Worm (Caenorhabditis elegans) whole organism, young adult: ENCODE measurements around the gene panl-3.

ENCODE experiments used
- B0035.1 ChIP-seq: sonication (generic microtip); optimal IDR thresholded peaks from 2 replicates; lab custom pipeline; 2016; ENCODE audit warnings: missing genetic modification characterization, mild to moderate bottlenecking, missing compliant biosample characterization, missing genotype, missing genetic modification reagents
- B0261.1 ChIP-seq: sonication (generic microtip); optimal IDR thresholded peaks from 2 replicates; lab custom pipeline; 2016; ENCODE audit warnings: mild to moderate bottlenecking, missing genetic modification characterization, moderate library complexity, missing compliant biosample characterization
- B0336.3 ChIP-seq: fragments of 200-800 bp; sonication (Bioruptor generic); IDR thresholded peaks from 2 replicates; pipeline ENCODE4 v1.3.6; 2022; ENCODE audit warnings: missing genetic modification characterization, missing compliant biosample characterization
- F22D6.2 ChIP-seq: sonication (generic microtip); optimal IDR thresholded peaks from 2 replicates; lab custom pipeline; 2016; ENCODE audit warnings: mild to moderate bottlenecking, missing genetic modification characterization, missing compliant biosample characterization
- F33H1.4 ChIP-seq: fragments of 200-800 bp; sonication (Bioruptor generic); IDR thresholded peaks from 2 replicates; pipeline ENCODE4 v1.3.6; 2022; ENCODE audit warnings: missing genetic modification reagents, missing genetic modification characterization, missing compliant biosample characterization
- F57A8.1 ChIP-seq: fragments of 200-800 bp; sonication (Bioruptor generic); optimal IDR thresholded peaks from 2 replicates; lab custom pipeline; 2018; ENCODE audit warnings: mild to moderate bottlenecking, missing genetic modification characterization, moderate library complexity, missing compliant biosample characterization
- K11D2.4 ChIP-seq: fragments of 200-800 bp; sonication (Bioruptor generic); IDR thresholded peaks from 2 replicates; pipeline ENCODE4 v1.3.6; 2022; ENCODE audit warnings: missing genetic modification reagents, missing genetic modification characterization, missing compliant biosample characterization
- K12H6.12 ChIP-seq: fragments of 200-800 bp; sonication (Bioruptor generic); optimal IDR thresholded peaks from 2 replicates; lab custom pipeline; 2018; ENCODE audit warnings: mild to moderate bottlenecking, missing genetic modification characterization, missing compliant biosample characterization
- akir-1 ChIP-seq: fragments of 200-800 bp; sonication (Bioruptor generic); optimal IDR thresholded peaks from 2 replicates; lab custom pipeline; 2018; ENCODE audit warnings: mild to moderate bottlenecking, missing genetic modification characterization, moderate library complexity, missing compliant biosample characterization
- atf-7 ChIP-seq: sonication (generic microtip); optimal IDR thresholded peaks from 2 replicates; lab custom pipeline; 2017; ENCODE audit warnings: mild to moderate bottlenecking, missing genetic modification characterization, missing compliant biosample characterization
- attf-5 ChIP-seq: fragments of 200-800 bp; sonication (Bioruptor generic); optimal IDR thresholded peaks from 2 replicates; lab custom pipeline; 2018; ENCODE audit warnings: mild to moderate bottlenecking, missing genetic modification characterization, missing compliant biosample characterization
- attf-6 ChIP-seq: fragments of 200-800 bp; sonication (Bioruptor generic); IDR thresholded peaks from 2 replicates; pipeline ENCODE4 v1.3.6; 2022; ENCODE audit warnings: missing genetic modification reagents, missing genetic modification characterization, missing compliant biosample characterization
- bed-2 ChIP-seq: fragments of 200-800 bp; sonication (Bioruptor generic); IDR thresholded peaks from 2 replicates; pipeline ENCODE4 v1.3.6; 2022; ENCODE audit warnings: missing genetic modification reagents, missing genetic modification characterization, missing compliant biosample characterization
- ccch-3 ChIP-seq: fragments of 200-800 bp; sonication (Bioruptor generic); optimal IDR thresholded peaks from 2 replicates; lab custom pipeline; 2018; ENCODE audit warnings: mild to moderate bottlenecking, missing genetic modification characterization, missing compliant biosample characterization
- cebp-2 ChIP-seq: fragments of 200-800 bp; sonication (Bioruptor generic); IDR thresholded peaks from 2 replicates; pipeline ENCODE4 v1.3.6; 2022; ENCODE audit warnings: missing genetic modification characterization, missing compliant biosample characterization
- ceh-100 ChIP-seq: fragments of 200-800 bp; sonication (Bioruptor generic); IDR thresholded peaks from 2 replicates; pipeline ENCODE4 v1.3.6; 2022; ENCODE audit warnings: missing genetic modification reagents, missing genetic modification characterization, missing compliant biosample characterization
- ceh-27 ChIP-seq: fragments of 200-800 bp; sonication (Bioruptor generic); optimal IDR thresholded peaks from 2 replicates; lab custom pipeline; 2018; ENCODE audit warnings: mild to moderate bottlenecking, missing genetic modification characterization, moderate library complexity, missing compliant biosample characterization
- chd-7 ChIP-seq: sonication (generic microtip); optimal IDR thresholded peaks from 2 replicates; lab custom pipeline; 2016; ENCODE audit warnings: mild to moderate bottlenecking, missing genetic modification characterization, moderate library complexity, missing compliant biosample characterization
- efl-1 ChIP-seq: fragments of 150-350 bp; optimal IDR thresholded peaks from 2 replicates; lab custom pipeline; 2014; ENCODE audit warnings: missing biosample characterization, missing genetic modification reagents, missing genetic modification characterization
- egrh-3 ChIP-seq: fragments of 200-800 bp; sonication (Bioruptor generic); IDR thresholded peaks from 2 replicates; pipeline ENCODE4 v1.3.6; 2022; ENCODE audit warnings: missing genetic modification reagents, missing genetic modification characterization, missing compliant biosample characterization
- gei-17 ChIP-seq: fragments of 200-800 bp; sonication (Bioruptor generic); optimal IDR thresholded peaks from 2 replicates; lab custom pipeline; 2018; ENCODE audit warnings: mild to moderate bottlenecking, missing genetic modification characterization, missing compliant biosample characterization
- hmg-20 ChIP-seq: fragments of 200-800 bp; sonication (Bioruptor generic); IDR thresholded peaks from 2 replicates; pipeline ENCODE4 v1.3.6; 2022; ENCODE audit warnings: missing genetic modification reagents, missing genetic modification characterization, missing compliant biosample characterization
- let-526 ChIP-seq: fragments of 200-800 bp; sonication (Bioruptor generic); IDR thresholded peaks from 2 replicates; pipeline ENCODE4 v1.3.6; 2022; ENCODE audit warnings: missing genetic modification reagents, missing genetic modification characterization, missing compliant biosample characterization
- let-607 ChIP-seq, 2 experiments: fragments of 200-800 bp in 1 of 2; sonication (Bioruptor generic) in 1 of 2; sonication (generic microtip) in 1 of 2; optimal IDR thresholded peaks; 2 replicates each; lab custom pipeline; 2016 to 2018; ENCODE audit warnings: mild to moderate bottlenecking in 2 of 2, missing compliant biosample characterization in 2 of 2, missing genetic modification characterization in 2 of 2, moderate library complexity in 2 of 2, missing genotype in 1 of 2
- lin-35 ChIP-seq, 3 experiments: fragments of 150-350 bp in 2 of 3; sonication (generic microtip) in 1 of 3; optimal IDR thresholded peaks; 2 replicates each; lab custom pipeline; 2014 to 2018; ENCODE audit warnings: missing biosample characterization in 3 of 3, missing genetic modification characterization in 3 of 3, missing genetic modification reagents in 3 of 3
- lin-40 ChIP-seq: sonication (generic microtip); optimal IDR thresholded peaks from 2 replicates; lab custom pipeline; 2016; ENCODE audit warnings: missing genetic modification characterization, mild to moderate bottlenecking, missing compliant biosample characterization, missing genotype, missing genetic modification reagents
- lir-1 ChIP-seq: fragments of 200-800 bp; sonication (Bioruptor generic); conservative IDR thresholded peaks from 2 replicates; pipeline ENCODE4 v1.3.6; 2022; ENCODE audit warnings: missing genetic modification reagents, missing genetic modification characterization, missing compliant biosample characterization
- lsl-1 ChIP-seq: fragments of 200-800 bp; sonication (Bioruptor generic); optimal IDR thresholded peaks from 2 replicates; lab custom pipeline; 2018; ENCODE audit warnings: mild to moderate bottlenecking, missing genetic modification characterization, moderate library complexity, missing compliant biosample characterization
- madf-6 ChIP-seq: fragments of 200-800 bp; sonication (Bioruptor generic); IDR thresholded peaks from 2 replicates; pipeline ENCODE4 v1.3.6; 2022; ENCODE audit warnings: missing genetic modification reagents, missing genetic modification characterization, missing compliant biosample characterization
- madf-8 ChIP-seq: fragments of 200-800 bp; sonication (Bioruptor generic); conservative IDR thresholded peaks from 2 replicates; pipeline ENCODE4 v1.3.6; 2022; ENCODE audit warnings: missing genetic modification reagents, missing genetic modification characterization, missing compliant biosample characterization
- mel-28 ChIP-seq: sonication (generic microtip); optimal IDR thresholded peaks from 2 replicates; lab custom pipeline; 2016; ENCODE audit warnings: borderline replicate concordance, mild to moderate bottlenecking, missing genetic modification characterization, missing compliant biosample characterization
- pbrm-1 ChIP-seq: fragments of 200-800 bp; sonication (Bioruptor generic); IDR thresholded peaks from 2 replicates; pipeline ENCODE4 v1.3.6; 2022; ENCODE audit warnings: missing genetic modification reagents, missing genetic modification characterization, missing compliant biosample characterization
- rec-8 ChIP-seq, 2 experiments: sonication (generic microtip); optimal IDR thresholded peaks; 2 replicates each; lab custom pipeline; 2016; ENCODE audit warnings: mild to moderate bottlenecking in 2 of 2, missing genetic modification characterization in 2 of 2, missing genetic modification reagents in 2 of 2, missing genotype in 2 of 2, missing biosample characterization in 1 of 2, missing compliant biosample characterization in 1 of 2, moderate library complexity in 1 of 2
- sea-2 ChIP-seq: fragments of 200-800 bp; sonication (Bioruptor generic); IDR thresholded peaks from 2 replicates; pipeline ENCODE4 v1.3.6; 2022; ENCODE audit warnings: missing genetic modification characterization, missing compliant biosample characterization
- snpc-1.1 ChIP-seq: sonication (generic microtip); optimal IDR thresholded peaks from 2 replicates; lab custom pipeline; 2017; ENCODE audit warnings: missing genetic modification characterization, mild to moderate bottlenecking, missing compliant biosample characterization, antibody characterized with exemption, moderate library complexity, missing genotype, missing genetic modification reagents; ENCODE audit not compliant: insufficient read depth
- xnd-1 ChIP-seq: sonication (generic microtip); optimal IDR thresholded peaks from 2 replicates; lab custom pipeline; 2016; ENCODE audit warnings: missing genotype, missing genetic modification reagents, missing genetic modification characterization, missing compliant biosample characterization
- zfh-2 ChIP-seq: fragments of 200-800 bp; sonication (Bioruptor generic); conservative IDR thresholded peaks from 2 replicates; pipeline ENCODE4 v1.3.6; 2022; ENCODE audit warnings: missing genetic modification reagents, missing genetic modification characterization, missing compliant biosample characterization
- ztf-28 ChIP-seq: fragments of 200-800 bp; sonication (Bioruptor generic); IDR thresholded peaks from 2 replicates; pipeline ENCODE4 v1.3.6; 2022; ENCODE audit warnings: missing genetic modification reagents, missing genetic modification characterization, missing compliant biosample characterization

panl-3 gene

DNA sequence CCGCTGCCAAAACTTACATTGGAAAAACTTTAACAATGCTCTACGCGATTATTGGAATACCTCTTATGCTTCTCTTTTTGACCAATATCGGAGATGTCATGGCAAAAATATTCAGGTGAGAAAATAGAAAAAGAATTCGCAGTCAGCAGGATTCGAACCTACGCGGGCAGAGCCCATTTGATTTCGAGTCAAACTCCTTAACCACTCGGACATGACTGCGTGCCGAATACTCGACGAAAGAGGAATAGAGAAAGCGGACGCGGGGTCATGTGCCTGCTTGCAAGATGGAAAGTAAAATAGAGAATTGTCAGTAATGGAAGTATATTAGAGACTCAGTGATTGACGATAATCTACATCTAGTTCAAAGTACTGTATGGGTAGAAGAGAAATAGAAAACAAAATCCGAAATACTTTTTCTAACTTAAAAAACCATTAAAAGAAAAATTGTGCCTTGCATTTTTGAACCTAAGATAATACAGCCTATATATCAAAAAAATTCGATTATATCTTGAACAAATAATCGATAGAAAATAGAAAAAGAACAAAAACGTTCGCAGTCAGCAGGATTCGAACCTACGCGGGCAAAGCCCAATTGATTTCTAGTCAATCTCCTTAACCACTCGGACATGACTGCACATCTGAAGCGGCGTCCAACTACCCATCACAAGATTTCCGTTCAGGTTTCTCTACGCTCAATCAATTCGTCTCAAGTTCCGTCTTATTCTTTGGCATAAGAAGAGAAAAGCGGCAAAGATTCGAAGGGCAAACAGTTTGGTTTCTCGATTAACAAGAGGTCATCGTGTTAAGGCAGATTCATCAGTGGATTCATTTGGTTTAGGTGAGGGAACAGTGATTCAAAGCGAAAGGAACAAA lies 42.9 kb downstream of the panl-3 start (continued):
- peak; percentile 36 for TF ChIP-seq atf-7 (tag; lab: Kevin White, UChicago)
- TF ChIP-seq F33H1.4 (GFP tag; lab: Robert Waterston, UW) = peak; percentile 34; the same call in 1 of the 2 replicates
- peak; percentile 74 for TF ChIP-seq chd-7 (tag; lab: Kevin White, UChicago)
- TF ChIP-seq attf-5 (GFP tag; lab: Kevin White, UChicago) = peak; percentile 28
- no peak for TF ChIP-seq F57A8.1 (GFP tag; lab: Kevin White, UChicago)
- TF ChIP-seq pbrm-1 = peak; percentile 54; the same call in 1 of the 2 replicates
- peak; percentile 52; the same call in 1 of the 2 replicates for TF ChIP-seq ceh-100 (GFP tag; lab: Robert Waterston, UW)
- TF ChIP-seq egrh-3 (GFP tag; lab: Robert Waterston, UW) = no peak
- peak; percentile 79 for TF ChIP-seq B0336.3 (GFP tag; lab: Robert Waterston, UW)
- TF ChIP-seq rec-8 (tag; optimal IDR thresholded peaks at IDR 0.05; lab: Kevin White, UChicago) = peak; percentile 61 to 73
- TF ChIP-seq mel-28 (tag; lab: Kevin White, UChicago) = peak; percentile 10
- TF ChIP-seq madf-6 (GFP tag; lab: Robert Waterston, UW) = peak; percentile 62
- TF ChIP-seq B0261.1 (tag; lab: Kevin White, UChicago) = peak; percentile 94

DNA sequence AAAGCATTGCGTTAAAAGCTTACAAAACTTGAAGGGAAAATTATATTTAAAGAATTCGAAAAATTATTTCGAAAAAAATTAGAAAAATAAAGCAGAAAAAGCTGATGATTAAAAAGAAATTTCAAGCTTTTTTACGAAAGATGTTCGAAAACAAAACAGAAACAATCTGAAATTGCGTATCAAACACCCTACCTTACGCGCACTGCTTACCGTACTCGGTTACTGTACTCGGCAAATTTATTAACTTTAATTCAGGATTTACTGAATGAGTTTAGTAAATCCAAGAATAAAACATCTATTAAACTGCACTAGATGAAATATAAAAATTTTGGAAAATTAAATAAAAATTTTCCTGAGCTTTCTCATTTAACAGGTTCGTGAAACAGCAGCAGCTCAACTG lies 43.6 kb downstream of the panl-3 start:
- TF ChIP-seq xnd-1 (tag; lab: Kevin White, UChicago) (no peak), lsl-1 (GFP tag; lab: Kevin White, UChicago) (peak; percentile 83)
- TF ChIP-seq, all 124 proteins: peak for 1

DNA sequence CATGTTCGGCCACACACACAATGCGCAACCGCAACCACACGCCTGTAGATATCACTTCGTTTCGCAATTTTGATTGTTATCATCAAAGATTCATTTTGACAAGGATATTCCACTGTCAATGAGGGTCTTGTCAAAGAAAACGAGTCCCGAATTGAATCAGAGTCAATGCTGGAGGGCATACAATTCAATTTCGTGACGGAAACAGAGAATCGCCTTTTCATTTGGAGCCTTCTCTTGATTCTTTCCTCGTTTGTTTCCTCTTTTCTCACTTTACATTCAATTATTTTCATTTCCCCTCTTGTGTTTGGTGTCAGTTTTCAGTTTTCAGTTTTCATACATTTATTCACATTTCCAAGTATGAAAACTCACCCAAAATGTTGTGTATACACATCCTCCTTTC lies 48.5 kb downstream of the panl-3 start:
- TF ChIP-seq akir-1 (GFP tag; lab: Kevin White, UChicago) (no peak), let-526 (GFP tag; lab: Robert Waterston, UW) (no peak), snpc-1.1 (tag; lab: Kevin White, UChicago) (no peak), ztf-28 (no peak), efl-1 (GFP tag; lab: Kevin White, UChicago) (no peak)

DNA sequence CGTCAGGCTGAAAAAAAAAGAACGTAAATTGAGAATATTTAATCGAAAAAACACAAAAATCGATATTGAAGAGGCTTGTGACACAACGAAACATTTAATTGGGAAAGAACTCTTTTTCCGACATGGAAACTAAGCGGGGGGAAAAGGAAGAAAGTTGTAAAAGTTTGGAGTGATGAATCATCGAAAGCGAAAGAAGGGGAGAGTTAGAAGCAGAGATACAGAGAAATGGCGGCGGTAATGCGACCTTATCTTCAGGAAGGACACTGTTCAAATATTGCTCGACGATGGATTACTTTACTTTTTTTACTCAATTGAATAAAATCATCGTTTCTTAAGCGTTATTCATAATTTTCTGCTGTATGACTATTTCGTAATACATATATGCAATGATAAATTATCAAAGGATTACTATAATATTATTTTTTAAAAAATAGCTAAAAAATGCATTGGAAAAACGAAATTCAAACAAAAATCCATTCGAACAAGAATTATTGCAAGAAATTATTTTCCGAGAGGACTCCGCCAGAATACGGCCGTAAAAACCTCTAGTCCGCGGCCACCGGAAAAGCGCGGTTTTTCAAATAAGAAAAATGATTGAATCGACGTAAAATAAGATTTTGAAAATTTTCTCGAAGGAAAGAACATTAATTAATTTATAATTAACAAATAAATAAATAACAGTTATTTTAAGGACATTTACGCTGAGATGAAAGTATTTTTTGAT lies 49.1 kb downstream of the panl-3 start, which contains the start of gene dhhc-4:
TSS of gene dhhc-4 (minus strand) at position 13 of the 724 bp plus-strand sequence.
- TF ChIP-seq lin-35 (GFP tag; optimal IDR thresholded peaks at IDR 0.05; lab: Kevin White, UChicago) (peak in 1 of 3 experiments; percentile 89), sea-2 (GFP tag; lab: Robert Waterston, UW) (no peak), hmg-20 (GFP tag; lab: Robert Waterston, UW) (peak; percentile 46; the same call in 1 of the 2 replicates), B0336.3 (GFP tag; lab: Robert Waterston, UW) (no peak), xnd-1 (tag; lab: Kevin White, UChicago) (peak; percentile 43), gei-17 (GFP tag; lab: Kevin White, UChicago) (no peak), B0035.1 (no peak), bed-2 (GFP tag; lab: Robert Waterston, UW) (peak; percentile 45; the same call in 1 of the 2 replicates), lir-1 (peak; percentile 50), lsl-1 (GFP tag; lab: Kevin White, UChicago) (peak; percentile 45), K11D2.4 (GFP tag; lab: Robert Waterston, UW) (peak; percentile 58; the same call in 1 of the 2 replicates), F22D6.2 (tag; lab: Kevin White, UChicago) (peak; percentile 9), zfh-2 (GFP tag; lab: Robert Waterston, UW) (no peak), ceh-27 (GFP tag; lab: Kevin White, UChicago) (peak; percentile 82), let-607 (tag; optimal IDR thresholded peaks at IDR 0.05; lab: Kevin White, UChicago) (peak in 1 of 2 experiments; percentile 71), madf-8 (peak; percentile 37; the same call in 1 of the 2 replicates), cebp-2 (GFP tag; lab: Robert Waterston, UW) (no peak), K12H6.12 (tag; lab: Kevin White, UChicago) (peak; percentile 42), lin-40 (peak; percentile 55), ccch-3 (peak; percentile 45), F33H1.4 (GFP tag; lab: Robert Waterston, UW) (peak; percentile 53), egrh-3 (GFP tag; lab: Robert Waterston, UW) (no peak), attf-6 (no peak)
